Fruit fly (Drosophila melanogaster) whole organism, embryonic: ENCODE results near the gene dbe.
A peak's percentile ranks its signal among the peaks of the same experiment; 100 is the strongest.

Experiments
- Ada2b ChIP-seq: fragments of 200-800 bp; sonication (Bioruptor generic); IDR thresholded peaks from 2 replicates; pipeline ENCODE4 v1.3.6; 2022; ENCODE audit warnings: missing biosample characterization, missing genetic modification characterization
- Adf1 ChIP-seq: fragments of 200-800 bp; sonication (Bioruptor generic); IDR thresholded peaks from 2 replicates; pipeline ENCODE4 v1.3.6; 2022; ENCODE audit warnings: missing biosample characterization, missing genetic modification characterization
- Antp ChIP-seq: fragments of 200-800 bp; sonication (Bioruptor generic); optimal IDR thresholded peaks from 3 replicates; lab custom pipeline; 2016; ENCODE audit warnings: missing biosample characterization, missing genetic modification characterization
- Bdp1 ChIP-seq: fragments of 200-800 bp; sonication (Bioruptor generic); optimal IDR thresholded peaks from 3 replicates; lab custom pipeline; 2016; ENCODE audit warnings: missing biosample characterization, missing genetic modification characterization
- Bteb2 ChIP-seq: fragments of 200-800 bp; sonication (Bioruptor generic); optimal IDR thresholded peaks from 2 replicates; lab custom pipeline; 2016; ENCODE audit warnings: missing biosample characterization, missing genetic modification characterization
- CG11696 ChIP-seq: fragments of 200-800 bp; sonication (Bioruptor generic); IDR thresholded peaks from 2 replicates; pipeline ENCODE4 v1.3.6; 2022; ENCODE audit warnings: missing biosample characterization, missing genetic modification characterization
- CG14050 ChIP-seq: fragments of 200-800 bp; sonication (Bioruptor generic); IDR thresholded peaks from 3 replicates; pipeline ENCODE4 v1.3.6; 2022; ENCODE audit warnings: missing biosample characterization, missing genetic modification characterization
- CG14667 ChIP-seq: fragments of 200-800 bp; sonication (Bioruptor generic); IDR thresholded peaks from 2 replicates; pipeline ENCODE4 v1.3.6; 2022; ENCODE audit warnings: missing biosample characterization, missing genetic modification characterization
- CG14965 ChIP-seq: fragments of 200-800 bp; sonication (Bioruptor generic); optimal IDR thresholded peaks from 2 replicates; lab custom pipeline; 2016; ENCODE audit warnings: missing biosample characterization, missing genetic modification characterization, borderline replicate concordance
- CG1602 ChIP-seq: fragments of 200-800 bp; sonication (Bioruptor generic); optimal IDR thresholded peaks from 3 replicates; lab custom pipeline; 2016; ENCODE audit warnings: missing biosample characterization, missing genetic modification characterization
- CG16813 ChIP-seq: fragments of 200-800 bp; sonication (Bioruptor generic); IDR thresholded peaks from 3 replicates; pipeline ENCODE4 v1.3.6; 2022; ENCODE audit warnings: missing biosample characterization, missing genetic modification characterization; ENCODE audit not compliant: partially characterized antibody
- CG17829 ChIP-seq: fragments of 200-800 bp; optimal IDR thresholded peaks from 2 replicates; lab custom pipeline; 2019; ENCODE audit warnings: missing biosample characterization, mild to moderate bottlenecking, missing genetic modification characterization, moderate library complexity
- CG2116 ChIP-seq: fragments of 200-800 bp; sonication (Bioruptor generic); optimal IDR thresholded peaks from 3 replicates; lab custom pipeline; 2018; ENCODE audit warnings: missing biosample characterization, mild to moderate bottlenecking, missing genetic modification characterization
- CG30403 ChIP-seq: fragments of 200-800 bp; sonication (Bioruptor generic); optimal IDR thresholded peaks from 3 replicates; lab custom pipeline; 2016; ENCODE audit warnings: missing biosample characterization, missing genetic modification characterization
- CG33213 ChIP-seq: fragments of 200-800 bp; sonication (Bioruptor generic); optimal IDR thresholded peaks from 3 replicates; lab custom pipeline; 2016; ENCODE audit warnings: missing biosample characterization, missing genetic modification characterization
- CG7745 ChIP-seq: fragments of 200-800 bp; sonication (Bioruptor generic); optimal IDR thresholded peaks from 2 replicates; lab custom pipeline; 2018; ENCODE audit warnings: missing biosample characterization, mild to moderate bottlenecking, missing genetic modification characterization, moderate library complexity
- CG7786 ChIP-seq: fragments of 200-800 bp; sonication (Bioruptor generic); optimal IDR thresholded peaks from 2 replicates; lab custom pipeline; 2016; ENCODE audit warnings: missing biosample characterization, missing genetic modification characterization
- Deaf1 ChIP-seq: fragments of 200-800 bp; optimal IDR thresholded peaks from 3 replicates; lab custom pipeline; 2019; ENCODE audit warnings: missing biosample characterization, mild to moderate bottlenecking, missing genetic modification characterization, moderate library complexity
- Dref ChIP-seq: fragments of 200-800 bp; sonication (Bioruptor generic); IDR thresholded peaks from 2 replicates; pipeline ENCODE4 v1.3.6; 2022; ENCODE audit warnings: missing biosample characterization, missing genetic modification characterization
- HLHmδ ChIP-seq: fragments of 200-800 bp; sonication (Bioruptor generic); optimal IDR thresholded peaks from 2 replicates; lab custom pipeline; 2018; ENCODE audit warnings: missing biosample characterization, mild to moderate bottlenecking, missing genetic modification characterization, moderate library complexity
- HmgZ ChIP-seq: fragments of 200-800 bp; sonication (Bioruptor generic); optimal IDR thresholded peaks from 2 replicates; lab custom pipeline; 2018; ENCODE audit warnings: missing biosample characterization, mild to moderate bottlenecking, missing genetic modification characterization
- Hmx ChIP-seq: fragments of 200-800 bp; sonication (Bioruptor generic); optimal IDR thresholded peaks from 2 replicates; lab custom pipeline; 2016; ENCODE audit warnings: missing biosample characterization, missing genetic modification characterization
- Hr3 ChIP-seq: fragments of 200-800 bp; sonication (Bioruptor generic); optimal IDR thresholded peaks from 3 replicates; lab custom pipeline; 2016; ENCODE audit warnings: missing biosample characterization, missing genetic modification characterization
- Hr51 ChIP-seq, 2 experiments: fragments of 200-800 bp; sonication (Bioruptor generic); optimal IDR thresholded peaks; 2 replicates in 1 of 2; 3 replicates in 1 of 2; lab custom pipeline; 2016 to 2018; ENCODE audit warnings: missing biosample characterization in 2 of 2, missing genetic modification characterization in 2 of 2, mild to moderate bottlenecking in 1 of 2, moderate library complexity in 1 of 2
- Jarid2 ChIP-seq: fragments of 200-800 bp; sonication (Bioruptor generic); optimal IDR thresholded peaks from 3 replicates; lab custom pipeline; 2017; ENCODE audit warnings: mild to moderate bottlenecking, missing biosample characterization, missing genetic modification reagents, missing genetic modification characterization
- Lhr ChIP-seq: fragments of 200-800 bp; sonication (Bioruptor generic); optimal IDR thresholded peaks from 3 replicates; lab custom pipeline; 2017; ENCODE audit warnings: mild to moderate bottlenecking, missing biosample characterization, missing genetic modification reagents, missing genetic modification characterization
- Lpt ChIP-seq: fragments of >200 bp; optimal IDR thresholded peaks from 2 replicates; lab custom pipeline; 2018; ENCODE audit warnings: missing biosample characterization, missing genetic modification characterization
- Mad ChIP-seq: fragments of 200-800 bp; sonication (Bioruptor generic); optimal IDR thresholded peaks from 2 replicates; lab custom pipeline; 2016; ENCODE audit warnings: missing biosample characterization, missing genetic modification characterization
- Pdp1 ChIP-seq, 2 experiments: fragments of 200-800 bp; sonication (Bioruptor generic); optimal IDR thresholded peaks; 3 replicates each; lab custom pipeline; 2016; ENCODE audit warnings: missing biosample characterization in 2 of 2, missing genetic modification characterization in 2 of 2, mild to moderate bottlenecking in 1 of 2, moderate library complexity in 1 of 2
- Six4 ChIP-seq: fragments of 200-800 bp; sonication (Bioruptor generic); optimal IDR thresholded peaks from 2 replicates; lab custom pipeline; 2016; ENCODE audit warnings: missing biosample characterization, missing genetic modification characterization
- Spps ChIP-seq: fragments of 200-800 bp; sonication (Bioruptor generic); optimal IDR thresholded peaks from 2 replicates; lab custom pipeline; 2018; ENCODE audit warnings: missing biosample characterization, mild to moderate bottlenecking, missing genetic modification characterization
- ato ChIP-seq: fragments of 200-800 bp; sonication (Bioruptor generic); IDR thresholded peaks from 2 replicates; pipeline ENCODE4 v1.3.6; 2022; ENCODE audit warnings: missing biosample characterization, missing genetic modification characterization; ENCODE audit not compliant: partially characterized antibody
- bbx ChIP-seq: fragments of 200-800 bp; sonication (Bioruptor generic); IDR thresholded peaks from 2 replicates; pipeline ENCODE4 v1.3.6; 2022; ENCODE audit warnings: missing biosample characterization, missing genetic modification characterization; ENCODE audit not compliant: partially characterized antibody
- bsh ChIP-seq, 2 experiments: fragments of 200-800 bp; sonication (Bioruptor generic); optimal IDR thresholded peaks; 2 replicates each; lab custom pipeline; 2017 to 2018; ENCODE audit warnings: mild to moderate bottlenecking in 2 of 2, missing biosample characterization in 2 of 2, missing genetic modification characterization in 2 of 2, moderate library complexity in 1 of 2
- croc ChIP-seq: fragments of 200-800 bp; sonication (Bioruptor generic); conservative IDR thresholded peaks from 3 replicates; pipeline ENCODE4 v1.3.6; 2022; ENCODE audit warnings: missing biosample characterization, missing genetic modification characterization
- fd102C ChIP-seq: fragments of 200-800 bp; sonication (Bioruptor generic); optimal IDR thresholded peaks from 2 replicates; lab custom pipeline; 2018; ENCODE audit warnings: missing biosample characterization, mild to moderate bottlenecking, missing genetic modification characterization, moderate library complexity
- ham ChIP-seq: fragments of 200-800 bp; sonication (Bioruptor generic); IDR thresholded peaks from 2 replicates; pipeline ENCODE4 v1.3.6; 2022; ENCODE audit warnings: missing biosample characterization, missing genetic modification characterization
- ind ChIP-seq: fragments of 200-800 bp; sonication (Bioruptor generic); optimal IDR thresholded peaks from 3 replicates; lab custom pipeline; 2016; ENCODE audit warnings: missing biosample characterization, missing genetic modification characterization
- knrl ChIP-seq: fragments of 200-800 bp; sonication (Bioruptor generic); IDR thresholded peaks from 3 replicates; pipeline ENCODE4 v1.3.6; 2022; ENCODE audit warnings: missing biosample characterization, missing genetic modification characterization; ENCODE audit not compliant: partially characterized antibody
- mld ChIP-seq: fragments of 200-800 bp; sonication (Bioruptor generic); IDR thresholded peaks from 3 replicates; pipeline ENCODE4 v1.3.6; 2022; ENCODE audit warnings: missing biosample characterization, missing genetic modification characterization; ENCODE audit not compliant: partially characterized antibody
- nerfin-1 ChIP-seq: fragments of 200-800 bp; sonication (Bioruptor generic); optimal IDR thresholded peaks from 3 replicates; lab custom pipeline; 2019; ENCODE audit warnings: missing biosample characterization, mild to moderate bottlenecking, missing genetic modification characterization, moderate library complexity
- p53 ChIP-seq: fragments of 200-800 bp; sonication (Bioruptor generic); optimal IDR thresholded peaks from 2 replicates; lab custom pipeline; 2016; ENCODE audit warnings: missing biosample characterization, missing genetic modification characterization
- pros ChIP-seq: fragments of 200-800 bp; sonication (Bioruptor generic); optimal IDR thresholded peaks from 3 replicates; lab custom pipeline; 2019; ENCODE audit warnings: missing biosample characterization, mild to moderate bottlenecking, missing genetic modification characterization, moderate library complexity
- run ChIP-seq: fragments of 200-800 bp; sonication (Bioruptor generic); optimal IDR thresholded peaks from 3 replicates; lab custom pipeline; 2018; ENCODE audit warnings: missing biosample characterization, mild to moderate bottlenecking, missing genetic modification characterization
- sens-2 ChIP-seq: fragments of 200-800 bp; sonication (Bioruptor generic); IDR thresholded peaks from 2 replicates; pipeline ENCODE4 v1.3.6; 2022; ENCODE audit warnings: missing biosample characterization, missing genetic modification characterization
- sim ChIP-seq: fragments of 200-800 bp; sonication (Bioruptor generic); IDR thresholded peaks from 2 replicates; pipeline ENCODE4 v1.3.6; 2022; ENCODE audit warnings: missing biosample characterization, missing genetic modification characterization
- ssp ChIP-seq: fragments of 200-800 bp; sonication (Bioruptor generic); IDR thresholded peaks from 2 replicates; pipeline ENCODE4 v1.3.6; 2022; ENCODE audit warnings: missing biosample characterization, missing genetic modification characterization
- tap ChIP-seq: fragments of 200-800 bp; optimal IDR thresholded peaks from 3 replicates; lab custom pipeline; 2019; ENCODE audit warnings: missing biosample characterization, mild to moderate bottlenecking, missing genetic modification characterization, moderate library complexity
- twi ChIP-seq: fragments of 200-800 bp; optimal IDR thresholded peaks from 2 replicates; lab custom pipeline; 2019; ENCODE audit warnings: missing biosample characterization, mild to moderate bottlenecking, missing genetic modification characterization, moderate library complexity

dbe gene

dm6 chr2L:852647-853111 is 17.0 kb downstream of the dbe start, which contains the start of the genes CG4291 and kraken (continued):
- no peak for TF ChIP-seq ham
- no peak for TF ChIP-seq sens-2 (GFP tag; lab: Robert Waterston, UW)
- peak in 1 of 2 experiments; percentile 41 for TF ChIP-seq bsh (GFP tag; optimal IDR thresholded peaks at IDR 0.05; lab: Kevin White, UChicago)
- TF ChIP-seq Bteb2 (GFP tag; lab: Kevin White, UChicago): peak; percentile 54
- TF ChIP-seq Six4 (GFP tag; lab: Kevin White, UChicago): no peak
- peak; percentile 29 for TF ChIP-seq CG1602 (GFP tag; lab: Kevin White, UChicago)
- TF ChIP-seq Hr51 (GFP tag; optimal IDR thresholded peaks at IDR 0.05; lab: Kevin White, UChicago): peak; percentile 10 to 12
- peak; percentile 61 for TF ChIP-seq CG2116 (GFP tag; lab: Kevin White, UChicago)
- TF ChIP-seq Bdp1 (GFP tag; lab: Kevin White, UChicago): peak; percentile 11
- TF ChIP-seq CG14965 (GFP tag; lab: Kevin White, UChicago): no peak
- peak; percentile 23 for TF ChIP-seq Lhr (GFP tag; lab: Kevin White, UChicago)
- TF ChIP-seq croc: no peak
- TF ChIP-seq CG7786 (GFP tag; lab: Kevin White, UChicago): peak; percentile 17
- TF ChIP-seq CG14050: peak; percentile 42; the same call in 2 of the 3 replicates
- peak; percentile 70 for TF ChIP-seq ind (GFP tag; lab: Kevin White, UChicago)
- TF ChIP-seq CG17829 (tag; lab: Kevin White, UChicago): peak; percentile 70
- no peak for TF ChIP-seq ato (GFP tag; lab: Robert Waterston, UW)
- TF ChIP-seq run: no peak
- TF ChIP-seq bbx (GFP tag; lab: Robert Waterston, UW): peak; percentile 65
- TF ChIP-seq Spps (tag; lab: Kevin White, UChicago): no peak
- TF ChIP-seq Hr3 (GFP tag; lab: Kevin White, UChicago): peak; percentile 20
- TF ChIP-seq mld (GFP tag; lab: Robert Waterston, UW): no peak
- TF ChIP-seq fd102C (GFP tag; lab: Kevin White, UChicago): no peak
- peak; percentile 74 for TF ChIP-seq Antp (GFP tag; lab: Kevin White, UChicago)
- TF ChIP-seq CG14667 (GFP tag; lab: Robert Waterston, UW): peak; percentile 26; the same call in 1 of the 2 replicates
- TF ChIP-seq pros (GFP tag; lab: Kevin White, UChicago): no peak
- peak; percentile 52 for TF ChIP-seq p53 (GFP tag; lab: Kevin White, UChicago)
- TF ChIP-seq HLHmδ (GFP tag; lab: Kevin White, UChicago): peak; percentile 55
- peak; percentile 31; the same call in 1 of the 2 replicates for TF ChIP-seq ssp (GFP tag; lab: Robert Waterston, UW)
- TF ChIP-seq CG16813 (GFP tag; lab: Robert Waterston, UW): peak; percentile 44; the same call in 2 of the 3 replicates
- peak; percentile 75 for TF ChIP-seq CG33213 (GFP tag; lab: Kevin White, UChicago)
- no peak for TF ChIP-seq knrl
- TF ChIP-seq tap (tag; lab: Kevin White, UChicago): peak; percentile 51
- no peak for TF ChIP-seq CG11696 (GFP tag; lab: Robert Waterston, UW)
- TF ChIP-seq sim: peak; percentile 49; the same call in 1 of the 2 replicates
- peak; percentile 88 for TF ChIP-seq Jarid2
- TF ChIP-seq nerfin-1 (tag; lab: Kevin White, UChicago): peak; percentile 73
- peak; percentile 66 for TF ChIP-seq CG30403
- peak; percentile 57; the same call in 1 of the 2 replicates for TF ChIP-seq Adf1 (GFP tag; lab: Robert Waterston, UW)
- TF ChIP-seq Pdp1 (GFP tag; optimal IDR thresholded peaks at IDR 0.05; lab: Kevin White, UChicago): peak; percentile 60 to 70
- TF ChIP-seq Dref (GFP tag; lab: Robert Waterston, UW): peak; percentile 73
- no peak for TF ChIP-seq Lpt (GFP tag; lab: Kevin White, UChicago)
- peak; percentile 83 for TF ChIP-seq HmgZ (tag; lab: Kevin White, UChicago)
- TF ChIP-seq Hmx (GFP tag; lab: Kevin White, UChicago): no peak
- TF ChIP-seq CG7745 (tag; lab: Kevin White, UChicago): no peak
- TF ChIP-seq Mad: peak; percentile 35
- 0 out of 2 replicates have a peak, but pooled peaks have one; percentile 24 for TF ChIP-seq Ada2b (GFP tag; lab: Robert Waterston, UW)
- TF ChIP-seq Deaf1: peak; percentile 62
- peak; percentile 34 for TF ChIP-seq twi (tag; lab: Kevin White, UChicago)
